Fruit fly (Drosophila melanogaster): ENCODE data around the gene Hsp26.

Gene Hsp26

DNA sequence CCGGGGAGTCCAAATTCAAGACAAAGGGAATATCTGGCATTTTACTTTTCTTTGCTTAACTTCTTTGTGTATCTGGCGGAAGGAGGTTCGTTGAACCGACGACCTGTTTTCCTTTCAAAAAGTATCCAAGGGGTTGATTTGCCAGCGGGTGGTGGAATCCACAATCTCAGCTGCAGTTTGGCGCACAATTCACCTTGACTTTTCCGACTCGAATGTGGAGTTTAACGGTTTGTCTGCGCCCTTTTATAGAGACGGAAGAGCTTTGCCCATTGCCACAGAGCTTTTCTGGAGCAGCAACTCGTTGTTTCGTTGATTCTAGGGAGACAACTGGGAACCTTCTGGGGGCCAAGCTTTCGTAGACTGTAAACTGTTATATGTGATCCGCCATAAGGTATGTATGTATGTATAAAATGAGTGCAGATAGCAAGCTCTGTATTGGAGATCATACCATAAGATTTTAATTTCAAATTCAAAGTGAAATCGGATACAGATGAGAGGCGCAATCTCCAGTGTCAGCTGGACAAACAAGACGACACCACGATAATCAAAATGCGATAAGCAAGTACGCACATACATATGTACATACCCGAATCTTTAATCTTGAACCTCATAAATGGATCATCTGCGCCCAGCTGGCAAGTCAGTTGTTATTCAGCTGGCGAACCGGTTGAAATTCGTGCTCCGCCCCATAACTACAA, 4.8 kb downstream of the Hsp26 start, which contains the start of the genes Hsp67Bc, CG4456 and Hsp22 (continued):
- no peak for TF ChIP-seq CkIIα-i1 (GFP tag; IDR thresholded peaks at IDR 0.05)
- no peak for TF ChIP-seq psq (GFP tag; optimal IDR thresholded peaks at IDR 0.05)
- TF ChIP-seq luna (GFP tag; optimal IDR thresholded peaks at IDR 0.05): no peak
- no peak for TF ChIP-seq CG10979 (tag; optimal IDR thresholded peaks at IDR 0.05)
- TF ChIP-seq CG1603 (tag; optimal IDR thresholded peaks at IDR 0.05): peak; percentile 0
- TF ChIP-seq nau (GFP tag; optimal IDR thresholded peaks at IDR 0.05): no peak
- TF ChIP-seq nom (GFP tag; optimal IDR thresholded peaks at IDR 0.05): no peak
- 0 out of 2 replicates have a peak, but pooled peaks have one; percentile 14 for TF ChIP-seq Rfx (GFP tag; IDR thresholded peaks at IDR 0.05)
- TF ChIP-seq TFAM (GFP tag; optimal IDR thresholded peaks at IDR 0.05): no peak
- no peak for TF ChIP-seq D (optimal IDR thresholded peaks at IDR 0.05)
- no peak for TF ChIP-seq D (GFP tag; optimal IDR thresholded peaks at IDR 0.05)
- peak; percentile 2 for TF ChIP-seq CG2875 (GFP tag; optimal IDR thresholded peaks at IDR 0.05)
- no peak for TF ChIP-seq CG7987 (GFP tag; optimal IDR thresholded peaks at IDR 0.05)
- no peak for TF ChIP-seq CG11247 (GFP tag; IDR thresholded peaks at IDR 0.05)
- 0 out of 2 replicates have a peak, but pooled peaks have one; percentile 12 for TF ChIP-seq vvl (GFP tag; IDR thresholded peaks at IDR 0.05)
- no peak for TF ChIP-seq CG17568 (GFP tag; optimal IDR thresholded peaks at IDR 0.05)
- peak; percentile 10 for TF ChIP-seq CG5180 (GFP tag; optimal IDR thresholded peaks at IDR 0.05)
- TF ChIP-seq tin (GFP tag; optimal IDR thresholded peaks at IDR 0.05): no peak
- TF ChIP-seq CG8290 (GFP tag; optimal IDR thresholded peaks at IDR 0.05): no peak
- peak in 1 of 2 experiments; percentile 33 for TF ChIP-seq CG8290 (tag; optimal IDR thresholded peaks at IDR 0.05)
- no peak for TF ChIP-seq dysf (GFP tag; IDR thresholded peaks at IDR 0.05)
- no peak for TF ChIP-seq CG14710 (tag; optimal IDR thresholded peaks at IDR 0.05)
- TF ChIP-seq CG7372 (GFP tag; IDR thresholded peaks at IDR 0.05): no peak
- TF ChIP-seq CG18599 (GFP tag; optimal IDR thresholded peaks at IDR 0.05): peak; percentile 51
- TF ChIP-seq pros (GFP tag; optimal IDR thresholded peaks at IDR 0.05): peak; percentile 45
- TF ChIP-seq CG1529 (GFP tag; optimal IDR thresholded peaks at IDR 0.05): peak; percentile 21
- peak; percentile 27; the same call in 1 of the 2 replicates for TF ChIP-seq Bgb (GFP tag; IDR thresholded peaks at IDR 0.05; ENCODE audit: partially characterized antibody)
- peak; percentile 13 for TF ChIP-seq CG15011 (GFP tag; optimal IDR thresholded peaks at IDR 0.05)
- peak; percentile 86 for TF ChIP-seq kni (GFP tag; optimal IDR thresholded peaks at IDR 0.05)
- no peak for TF ChIP-seq CG4854 (GFP tag; optimal IDR thresholded peaks at IDR 0.05)
- no peak for TF ChIP-seq CG5245 (GFP tag; optimal IDR thresholded peaks at IDR 0.05)
- peak; percentile 29 for TF ChIP-seq CG13296 (GFP tag; optimal IDR thresholded peaks at IDR 0.05)
- no peak for TF ChIP-seq slou (GFP tag; optimal IDR thresholded peaks at IDR 0.05)
- no peak for TF ChIP-seq cg (GFP tag; optimal IDR thresholded peaks at IDR 0.05)
- no peak for TF ChIP-seq Rx (GFP tag; IDR thresholded peaks at IDR 0.05)
- peak; percentile 9 for TF ChIP-seq ATbp (GFP tag; optimal IDR thresholded peaks at IDR 0.05)
- no peak for TF ChIP-seq ac (GFP tag; optimal IDR thresholded peaks at IDR 0.05)
- peak; percentile 27 for TF ChIP-seq scrt (GFP tag; optimal IDR thresholded peaks at IDR 0.05)
- TF ChIP-seq Fer1 (GFP tag; optimal IDR thresholded peaks at IDR 0.05): peak; percentile 14
- TF ChIP-seq CG12071 (GFP tag; optimal IDR thresholded peaks at IDR 0.05): peak; percentile 15
- peak; percentile 20 for TF ChIP-seq Deaf1 (tag; optimal IDR thresholded peaks at IDR 0.05)
- no peak for TF ChIP-seq ash1 (GFP tag; optimal IDR thresholded peaks at IDR 0.05)
- TF ChIP-seq sr (GFP tag; IDR thresholded peaks at IDR 0.05): no peak
- no peak for TF ChIP-seq CG10959 (GFP tag; IDR thresholded peaks at IDR 0.05)
- TF ChIP-seq inv (GFP tag; IDR thresholded peaks at IDR 0.05; ENCODE audit: partially characterized antibody): no peak
- peak; percentile 35 for TF ChIP-seq Jarid2 (GFP tag; optimal IDR thresholded peaks at IDR 0.05)
- no peak for TF ChIP-seq CG3407 (GFP tag; optimal IDR thresholded peaks at IDR 0.05)
- TF ChIP-seq wek (GFP tag; optimal IDR thresholded peaks at IDR 0.05): peak; percentile 28
- 0 out of 3 replicates have a peak, but pooled peaks have one; percentile 35 for TF ChIP-seq CG34224 (GFP tag; IDR thresholded peaks at IDR 0.05; ENCODE audit: partially characterized antibody)
